Worm (Caenorhabditis elegans) whole organism, early embryonic: ENCODE results near the gene ZK1067.4.

Experiments
- B0310.2 ChIP-seq: sonication (generic microtip); optimal IDR thresholded peaks from 2 replicates; lab custom pipeline; 2016; ENCODE audit warnings: mild to moderate bottlenecking, missing genetic modification characterization, missing compliant biosample characterization
- F13C5.2 ChIP-seq: sonication (generic microtip); optimal IDR thresholded peaks from 2 replicates; lab custom pipeline; 2017; ENCODE audit warnings: mild to moderate bottlenecking, missing genetic modification characterization, inconsistent platforms, missing compliant biosample characterization
- aly-1 ChIP-seq: sonication (generic microtip); optimal IDR thresholded peaks from 2 replicates; lab custom pipeline; 2016; ENCODE audit warnings: missing genetic modification characterization, missing compliant biosample characterization
- ama-1 ChIP-seq: fragments of 150-350 bp; optimal IDR thresholded peaks from 2 replicates; lab custom pipeline; 2014
- ceh-13 ChIP-seq: fragments of 200-800 bp; sonication (Bioruptor generic); optimal IDR thresholded peaks from 2 replicates; lab custom pipeline; 2018; ENCODE audit warnings: mild to moderate bottlenecking, missing genetic modification characterization, missing compliant biosample characterization
- ets-7 ChIP-seq: sonication (generic microtip); optimal IDR thresholded peaks from 2 replicates; lab custom pipeline; 2016; ENCODE audit warnings: missing genotype, missing genetic modification characterization, missing compliant biosample characterization
- pes-1 ChIP-seq: fragments of 200-800 bp; sonication (Bioruptor generic); IDR thresholded peaks from 2 replicates; pipeline ENCODE4 v1.3.6; 2022; ENCODE audit warnings: missing genetic modification reagents, missing genetic modification characterization, missing compliant biosample characterization
- scrt-1 ChIP-seq: fragments of 200-800 bp; sonication (Bioruptor generic); IDR thresholded peaks from 2 replicates; pipeline ENCODE4 v1.3.6; 2022; ENCODE audit warnings: missing genetic modification characterization, missing compliant biosample characterization
- sea-1 ChIP-seq: fragments of 200-800 bp; sonication (Bioruptor generic); conservative IDR thresholded peaks from 2 replicates; pipeline ENCODE4 v1.3.6; 2022; ENCODE audit warnings: missing genetic modification characterization, missing compliant biosample characterization
- tbx-11 ChIP-seq: fragments of 200-800 bp; sonication (Bioruptor generic); IDR thresholded peaks from 2 replicates; pipeline ENCODE4 v1.3.6; 2022; ENCODE audit warnings: missing genetic modification characterization, missing compliant biosample characterization
- tra-4 ChIP-seq: sonication (generic microtip); optimal IDR thresholded peaks from 2 replicates; lab custom pipeline; 2017; ENCODE audit warnings: missing genetic modification characterization, missing compliant biosample characterization

DNA sequence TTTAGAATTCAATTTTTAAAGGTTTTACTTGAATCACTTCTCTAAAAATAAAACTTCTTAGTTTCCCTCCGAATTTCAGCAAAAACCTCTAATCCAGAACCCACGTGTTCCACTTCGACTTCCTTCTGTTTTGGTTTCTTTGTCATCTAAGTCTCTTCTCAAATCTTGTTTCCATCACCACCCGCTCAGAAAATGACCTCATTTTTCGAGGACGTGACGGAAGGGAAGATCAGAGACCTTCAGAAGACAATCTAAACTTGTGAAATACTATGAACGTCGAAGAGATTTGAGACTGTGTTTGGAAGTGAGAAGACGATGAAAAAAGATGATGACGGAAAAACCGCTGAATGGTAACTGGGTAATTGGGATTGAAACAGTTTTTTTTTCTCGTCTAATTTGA, 20.5 kb upstream of the ZK1067.4 start:
- TF ChIP-seq pes-1, result no peak
- no peak for TF ChIP-seq B0310.2
- TF ChIP-seq aly-1 (tag; lab: Kevin White, UChicago), result no peak
- TF ChIP-seq ets-7 (tag; lab: Kevin White, UChicago), result no peak
- no peak for TF ChIP-seq ama-1 (lab: Kevin White, UChicago)
- TF ChIP-seq sea-1 (GFP tag; lab: Robert Waterston, UW), result no peak
- TF ChIP-seq scrt-1, result no peak
- no peak for TF ChIP-seq F13C5.2
- no peak for TF ChIP-seq tbx-11 (GFP tag; lab: Robert Waterston, UW)
- no peak for TF ChIP-seq tra-4
- no peak for TF ChIP-seq ceh-13
